Worm (Caenorhabditis elegans): ENCODE results near the gene R03H10.2.

- TF ChIP-seq tbx-37 (GFP tag; conservative IDR thresholded peaks at IDR 0.05) (no peak), ama-1 (optimal IDR thresholded peaks at IDR 0.05) (no peak), B0310.2 (tag; optimal IDR thresholded peaks at IDR 0.05) (no peak), F13C5.2 (tag; optimal IDR thresholded peaks at IDR 0.05) (no peak), hnd-1 (tag; optimal IDR thresholded peaks at IDR 0.05) (no peak), pes-1 (GFP tag; IDR thresholded peaks at IDR 0.05) (no peak), ceh-13 (GFP tag; optimal IDR thresholded peaks at IDR 0.05) (no peak), flt-1 (GFP tag; IDR thresholded peaks at IDR 0.05) (no peak), scrt-1 (GFP tag; IDR thresholded peaks at IDR 0.05) (no peak), hmbx-1 (tag; optimal IDR thresholded peaks at IDR 0.05) (no peak), aly-1 (tag; optimal IDR thresholded peaks at IDR 0.05) (no peak)
Measured at ce11 chrII:4134688-4135087, 20.9 kb upstream of the R03H10.2 start.
